Fruit fly (Drosophila melanogaster) whole organism, wandering third instar larva: ENCODE measurements around the gene CG17472.

Experiments used
- Dif ChIP-seq: fragments of 200-275, 200-300 bp; sonication (Bioruptor generic); optimal IDR thresholded peaks from 2 replicates; lab custom pipeline; 2018; ENCODE audit warnings: missing biosample characterization, missing genetic modification characterization; ENCODE audit not compliant: partially characterized antibody
- GATAd ChIP-seq: sonication (Bioruptor generic); optimal IDR thresholded peaks from 2 replicates; lab custom pipeline; 2016; ENCODE audit warnings: missing biosample characterization, missing genetic modification characterization
- HLH106 ChIP-seq: fragments of 200-800 bp; optimal IDR thresholded peaks from 3 replicates; lab custom pipeline; 2019; ENCODE audit warnings: missing biosample characterization, mild to moderate bottlenecking, missing genetic modification characterization, moderate library complexity
- Hnf4 ChIP-seq: fragments of 200-800 bp; sonication (Bioruptor generic); optimal IDR thresholded peaks from 2 replicates; lab custom pipeline; 2016; ENCODE audit warnings: missing biosample characterization, mild to moderate bottlenecking, missing genetic modification characterization
- Hr78 ChIP-seq: fragments of >200 bp; optimal IDR thresholded peaks from 2 replicates; lab custom pipeline; 2017; ENCODE audit warnings: missing biosample characterization, missing genetic modification characterization
- ey ChIP-seq: fragments of 200-800 bp; sonication (Bioruptor generic); optimal IDR thresholded peaks from 2 replicates; lab custom pipeline; 2016; ENCODE audit warnings: missing biosample characterization, missing genetic modification characterization
- h ChIP-seq: fragments of 200-800 bp; sonication (Bioruptor generic); optimal IDR thresholded peaks from 3 replicates; lab custom pipeline; 2016; ENCODE audit warnings: missing biosample characterization, mild to moderate bottlenecking, missing genetic modification characterization
- jim ChIP-seq: fragments of 175-275, 200-325 bp; sonication (Bioruptor generic); optimal IDR thresholded peaks from 2 replicates; lab custom pipeline; 2016; ENCODE audit warnings: missing biosample characterization, mild to moderate bottlenecking, missing genetic modification characterization
- psq ChIP-seq: fragments of 200-800 bp; sonication (Bioruptor generic); optimal IDR thresholded peaks from 3 replicates; lab custom pipeline; 2017; ENCODE audit warnings: missing biosample characterization, mild to moderate bottlenecking, missing genetic modification characterization, moderate library complexity
- usp ChIP-seq: fragments of >200 bp; optimal IDR thresholded peaks from 2 replicates; lab custom pipeline; 2017; ENCODE audit warnings: missing biosample characterization, missing genetic modification characterization

DNA sequence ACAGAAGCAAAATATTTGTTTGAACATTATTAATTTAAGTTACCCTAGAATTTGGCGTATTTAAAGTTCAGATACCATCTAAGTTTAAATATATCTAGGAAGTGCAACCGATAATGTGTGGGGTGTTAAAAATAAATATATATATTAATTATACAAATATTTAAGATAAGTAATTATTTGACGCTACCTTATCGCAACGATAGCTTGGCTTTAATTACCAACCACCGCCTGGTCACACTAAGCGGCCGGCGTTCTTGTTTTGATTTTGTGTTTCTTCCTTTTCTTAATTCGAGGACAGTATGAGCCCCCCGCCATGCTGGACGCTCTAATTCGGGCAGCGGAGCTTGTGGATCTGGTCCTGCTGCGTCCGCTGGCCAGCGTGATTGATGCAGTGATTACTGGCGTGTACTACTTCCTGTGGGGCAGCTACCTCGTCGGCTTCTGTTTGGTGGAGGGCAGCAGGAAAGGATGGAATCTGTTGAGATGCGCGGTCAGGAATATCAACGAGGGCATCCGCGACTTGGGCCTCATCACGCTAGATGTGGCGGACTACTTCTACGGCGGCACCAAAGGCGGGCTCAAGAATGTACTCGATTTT is 47.9 kb downstream of the CG17472 start, which contains the start of gene CG2617:
- TF ChIP-seq jim (GFP tag; lab: Kevin White, UChicago) (no peak), Hnf4 (no peak), ey (GFP tag; lab: Kevin White, UChicago) (no peak), Dif (no peak), psq (GFP tag; lab: Kevin White, UChicago) (peak; percentile 26), h (GFP tag; lab: Kevin White, UChicago) (no peak), usp (GFP tag; lab: Kevin White, UChicago) (no peak), HLH106 (no peak), GATAd (GFP tag; lab: Kevin White, UChicago) (no peak), Hr78 (GFP tag; lab: Kevin White, UChicago) (no peak)
